Fruit fly (Drosophila melanogaster): Measurements from ENCODE around the gene CG18545.
A peak's percentile ranks its signal among the peaks of the same experiment; 100 is the strongest.

The CG18545 gene

DNA sequence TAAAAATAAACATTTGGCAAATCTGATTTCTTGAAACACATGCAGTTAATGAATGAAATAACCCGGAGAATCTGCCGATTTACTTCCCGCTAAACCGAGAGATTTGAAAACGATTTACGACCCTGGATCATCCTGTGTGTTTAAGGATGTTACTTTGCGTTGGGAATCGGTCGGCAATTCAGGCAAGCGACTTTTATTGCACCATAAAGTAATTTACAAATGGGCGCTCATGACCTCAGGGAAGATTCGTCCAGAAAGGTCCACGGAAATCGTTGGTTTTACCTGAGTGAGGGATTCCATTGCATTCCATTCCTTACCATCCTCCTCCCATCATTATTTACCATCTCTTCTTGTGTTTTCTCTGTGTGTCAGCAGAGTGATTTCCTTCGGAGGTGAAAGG is 12.1 kb downstream of the CG18545 start:
- TF ChIP-seq sage (GFP tag; optimal IDR thresholded peaks at IDR 0.05) (no peak), psq (GFP tag; optimal IDR thresholded peaks at IDR 0.05) (peak; percentile 1), CG32264 (GFP tag; optimal IDR thresholded peaks at IDR 0.05) (no peak), fru (GFP tag; optimal IDR thresholded peaks at IDR 0.05) (peak; percentile 41)

DNA sequence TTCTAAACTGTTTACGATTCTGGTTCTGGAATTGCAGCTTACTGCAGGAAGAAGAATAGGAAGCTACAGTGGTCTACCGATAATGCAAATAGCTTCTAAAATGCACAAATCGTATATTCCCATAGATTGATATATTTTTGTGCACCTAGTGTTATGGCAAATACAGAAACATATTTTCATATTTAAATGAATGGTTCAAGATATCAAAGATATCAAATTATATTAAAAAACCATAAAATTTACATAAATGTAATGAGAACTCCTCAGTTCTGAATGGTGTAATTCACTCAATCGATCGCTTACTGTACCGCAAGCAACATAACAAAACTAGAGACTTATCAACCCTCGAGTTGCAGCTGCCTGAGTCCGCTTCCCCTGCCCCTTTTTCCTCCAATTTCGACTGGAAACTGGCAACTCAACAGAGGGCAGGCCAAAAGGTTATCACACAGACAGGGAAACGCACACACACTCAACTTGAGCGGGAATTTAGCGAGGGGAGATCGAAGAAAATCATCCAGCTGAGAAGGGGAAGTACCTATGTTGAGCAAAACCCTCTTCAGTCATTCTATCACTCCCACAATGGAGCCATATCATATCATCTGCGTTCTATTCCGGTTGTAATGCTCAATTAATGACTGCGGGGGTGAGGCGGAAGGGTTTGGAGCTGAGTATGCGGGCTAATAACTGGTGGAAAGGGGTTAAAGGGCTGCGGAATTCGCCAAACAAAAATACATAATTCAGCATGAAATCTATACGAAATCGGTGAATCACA is 13.4 kb downstream of the CG18545 start:
- TF ChIP-seq h (GFP tag; optimal IDR thresholded peaks at IDR 0.05) (peak; percentile 41), foxo (GFP tag; optimal IDR thresholded peaks at IDR 0.05) (peak in 1 of 2 experiments; percentile 44), HLH106 (tag; optimal IDR thresholded peaks at IDR 0.05) (peak; percentile 9), Sp1 (GFP tag; optimal IDR thresholded peaks at IDR 0.05) (peak; percentile 3), pan (optimal IDR thresholded peaks at IDR 0.05) (no peak), OdsH (GFP tag; optimal IDR thresholded peaks at IDR 0.05) (peak; percentile 16), psq (GFP tag; optimal IDR thresholded peaks at IDR 0.05) (peak; percentile 12), Rel (GFP tag; optimal IDR thresholded peaks at IDR 0.05) (no peak), Rel (tag; optimal IDR thresholded peaks at IDR 0.05) (peak; percentile 24), fru (GFP tag; optimal IDR thresholded peaks at IDR 0.05) (peak; percentile 33), dmrt93B (GFP tag; optimal IDR thresholded peaks at IDR 0.05) (no peak), woc (GFP tag; optimal IDR thresholded peaks at IDR 0.05) (peak; percentile 2), dl (GFP tag; optimal IDR thresholded peaks at IDR 0.05; ENCODE audit: insufficient read depth in 1 of 2, partially characterized antibody in 2 of 2) (no peak)

DNA sequence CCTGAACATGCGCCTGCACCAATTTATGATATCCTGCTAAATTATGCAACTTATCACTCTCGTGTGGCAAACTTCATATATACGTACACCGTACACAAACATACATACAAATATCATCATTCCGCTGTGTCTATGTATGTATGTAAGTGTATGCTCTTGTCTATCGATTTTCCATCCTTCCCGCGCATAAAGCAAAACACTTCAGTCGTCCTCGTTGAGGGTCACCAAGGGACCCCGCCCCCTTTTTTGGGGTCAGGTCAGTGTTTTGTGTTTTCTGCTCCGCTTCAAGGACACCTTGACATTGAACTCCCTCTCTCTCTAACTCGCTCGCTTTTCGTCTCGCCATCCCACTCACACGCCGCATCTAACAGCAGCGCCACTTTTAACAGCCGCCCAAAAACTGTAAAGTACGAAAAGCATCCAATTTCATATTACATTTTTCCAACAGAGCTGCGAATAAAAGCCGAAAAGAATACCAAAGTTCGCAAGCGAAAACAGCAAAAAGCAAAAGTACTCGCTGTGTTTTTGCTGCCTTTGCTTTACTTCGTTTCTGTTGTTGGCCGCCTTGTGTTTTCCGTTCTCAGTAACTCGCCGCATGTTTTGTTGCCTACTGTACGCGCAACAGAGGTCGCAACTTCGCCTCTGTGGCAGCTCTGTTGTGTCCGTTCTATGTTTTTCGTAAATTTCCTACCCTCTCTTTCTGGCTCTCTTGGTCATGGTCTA is 15.3 kb downstream of the CG18545 start:
- TF ChIP-seq Dif (GFP tag; optimal IDR thresholded peaks at IDR 0.05; ENCODE audit: partially characterized antibody) (peak; percentile 47), dl (GFP tag; optimal IDR thresholded peaks at IDR 0.05; ENCODE audit: insufficient read depth in 1 of 2, partially characterized antibody in 2 of 2) (peak in 1 of 2 experiments; percentile 41), pan (optimal IDR thresholded peaks at IDR 0.05) (no peak), sv (GFP tag; optimal IDR thresholded peaks at IDR 0.05) (no peak), psq (GFP tag; optimal IDR thresholded peaks at IDR 0.05) (peak; percentile 57), Vsx2 (GFP tag; optimal IDR thresholded peaks at IDR 0.05; ENCODE audit: partially characterized antibody) (peak; percentile 35)

DNA sequence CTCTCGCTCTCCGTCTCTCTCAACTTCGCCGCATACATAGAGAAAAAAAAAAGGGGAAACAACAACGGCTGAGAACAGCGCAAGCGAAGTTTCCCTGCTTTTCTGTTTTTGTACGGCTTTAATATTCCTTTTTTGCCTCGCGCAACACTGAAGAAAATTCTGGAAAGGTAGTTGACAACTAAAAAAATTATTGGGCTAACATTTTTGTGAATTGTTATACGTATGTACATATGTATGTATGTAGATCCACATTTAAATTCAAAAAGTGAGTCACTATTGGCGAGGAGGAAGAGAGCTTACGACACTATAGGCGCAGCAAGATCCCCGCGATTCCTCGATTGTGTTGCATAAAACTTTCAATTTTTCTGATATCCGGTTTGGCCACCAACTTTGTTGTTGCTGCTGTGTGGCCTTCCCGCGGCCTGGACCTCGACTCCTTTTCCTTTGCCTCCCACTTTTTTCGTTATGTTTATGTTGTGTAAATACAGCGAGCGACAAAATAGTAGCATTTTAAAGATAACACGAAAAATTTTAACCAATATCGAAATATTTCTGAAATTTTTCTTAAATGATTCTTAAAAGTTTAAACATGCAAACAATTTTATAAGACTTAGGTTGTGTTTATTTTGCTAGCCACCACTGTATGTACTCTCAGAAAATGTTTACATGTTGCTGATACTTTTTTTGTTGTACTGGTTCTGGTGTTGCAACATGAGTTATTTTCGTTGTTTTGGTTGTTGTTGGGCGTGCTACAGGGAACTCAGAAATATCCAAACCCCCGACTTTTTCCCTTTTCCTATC is 16.0 kb downstream of the CG18545 start:
- TF ChIP-seq GATAd (GFP tag; optimal IDR thresholded peaks at IDR 0.05) (peak; percentile 46), CrebA (GFP tag; optimal IDR thresholded peaks at IDR 0.05; ENCODE audit: borderline replicate concordance) (peak; percentile 32), Jra (GFP tag; optimal IDR thresholded peaks at IDR 0.05) (peak; percentile 88), sage (GFP tag; optimal IDR thresholded peaks at IDR 0.05) (peak; percentile 87), N (GFP tag; optimal IDR thresholded peaks at IDR 0.05) (no peak), ey (GFP tag; optimal IDR thresholded peaks at IDR 0.05) (peak; percentile 95), br (GFP tag; optimal IDR thresholded peaks at IDR 0.05) (peak; percentile 93), foxo (GFP tag; optimal IDR thresholded peaks at IDR 0.05) (peak; percentile 43 to 95), dsf (GFP tag; optimal IDR thresholded peaks at IDR 0.05; ENCODE audit: borderline replicate concordance) (peak; percentile 66), brk (GFP tag; optimal IDR thresholded peaks at IDR 0.05) (peak; percentile 75), CG9705 (GFP tag; optimal IDR thresholded peaks at IDR 0.05) (peak; percentile 92), lola (GFP tag; optimal IDR thresholded peaks at IDR 0.05) (no peak), psq (GFP tag; optimal IDR thresholded peaks at IDR 0.05) (peak; percentile 94), Hnf4 (GFP tag; optimal IDR thresholded peaks at IDR 0.05) (peak; percentile 92), Mio (GFP tag; optimal IDR thresholded peaks at IDR 0.05) (peak; percentile 47), dl (GFP tag; optimal IDR thresholded peaks at IDR 0.05; ENCODE audit: insufficient read depth in 1 of 2, partially characterized antibody in 2 of 2) (no peak), h (GFP tag; optimal IDR thresholded peaks at IDR 0.05) (peak; percentile 95), Hr78 (GFP tag; optimal IDR thresholded peaks at IDR 0.05) (no peak), fru (GFP tag; optimal IDR thresholded peaks at IDR 0.05) (peak; percentile 96), dmrt93B (GFP tag; optimal IDR thresholded peaks at IDR 0.05) (peak; percentile 78), HLH106 (tag; optimal IDR thresholded peaks at IDR 0.05) (peak; percentile 94), tai (GFP tag; optimal IDR thresholded peaks at IDR 0.05) (no peak), pan (optimal IDR thresholded peaks at IDR 0.05) (no peak), sv (GFP tag; optimal IDR thresholded peaks at IDR 0.05) (peak; percentile 86), jim (GFP tag; optimal IDR thresholded peaks at IDR 0.05) (no peak), Rel (GFP tag; optimal IDR thresholded peaks at IDR 0.05) (peak; percentile 89), Rel (tag; optimal IDR thresholded peaks at IDR 0.05) (peak; percentile 75), Hr83 (GFP tag; optimal IDR thresholded peaks at IDR 0.05; ENCODE audit: poor library complexity, severe bottlenecking) (peak; percentile 8), Abd-B (GFP tag; optimal IDR thresholded peaks at IDR 0.05) (no peak), Dfd (GFP tag; optimal IDR thresholded peaks at IDR 0.05) (peak; percentile 9), Myc (optimal IDR thresholded peaks at IDR 0.05) (no peak), woc (GFP tag; optimal IDR thresholded peaks at IDR 0.05) (peak; percentile 97), Dif (GFP tag; optimal IDR thresholded peaks at IDR 0.05; ENCODE audit: partially characterized antibody) (no peak), Sp1 (GFP tag; optimal IDR thresholded peaks at IDR 0.05) (peak; percentile 96), Vsx2 (GFP tag; optimal IDR thresholded peaks at IDR 0.05; ENCODE audit: partially characterized antibody) (no peak)

Measured in whole organism, wandering third instar larva.